Fruit fly (Drosophila melanogaster) Kc167 (cell line): ENCODE measurements around the gene CG42588.

Source experiments
- Myc ChIP-seq: fragments of >200 bp; optimal IDR thresholded peaks from 2 replicates; lab custom pipeline; 2017; ENCODE audit warnings: missing external identifiers
- Sin3A ChIP-seq: fragments of >200 bp; optimal IDR thresholded peaks from 2 replicates; lab custom pipeline; 2018; ENCODE audit warnings: missing external identifiers
- h ChIP-seq: fragments of >200 bp; optimal IDR thresholded peaks from 3 replicates; lab custom pipeline; 2018; ENCODE audit warnings: missing external identifiers
- insv ChIP-seq: fragments of >200 bp; optimal IDR thresholded peaks from 3 replicates; lab custom pipeline; 2018; ENCODE audit warnings: missing external identifiers
- psq ChIP-seq: fragments of >200 bp; optimal IDR thresholded peaks from 2 replicates; lab custom pipeline; 2017; ENCODE audit warnings: missing external identifiers
- ttk ChIP-seq: sonication (Bioruptor generic); optimal IDR thresholded peaks from 2 replicates; lab custom pipeline; 2017; ENCODE audit warnings: missing external identifiers

DNA sequence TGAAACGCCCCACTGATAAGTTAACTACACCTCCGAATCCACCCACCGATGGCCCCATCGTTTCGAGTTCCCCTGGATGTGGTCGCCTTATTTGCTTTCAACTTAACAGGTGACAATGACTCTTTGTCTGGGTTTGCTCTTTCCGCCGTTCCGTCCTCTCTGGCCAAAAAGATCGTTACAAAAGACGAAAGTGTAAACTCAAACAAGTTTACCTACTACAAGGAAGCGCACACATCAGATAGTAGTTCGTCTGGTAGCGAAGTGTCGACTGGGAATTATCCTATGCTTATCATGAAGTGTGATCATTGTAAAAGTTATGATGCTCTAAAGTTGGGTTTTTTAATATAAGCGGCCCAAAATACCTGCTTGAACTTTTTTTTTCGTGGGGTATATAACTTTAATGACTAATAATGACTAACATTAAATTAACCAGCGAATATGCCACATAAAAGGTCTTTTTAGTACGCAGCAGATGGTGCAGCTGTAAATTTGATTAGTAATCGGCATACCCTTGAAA is 15.2 kb upstream of the CG42588 start:
- TF ChIP-seq insv (lab: Kevin White, UChicago) (no peak), Sin3A (no peak), h (lab: Kevin White, UChicago) (no peak), Myc (lab: Kevin White, UChicago) (no peak), psq (lab: Kevin White, UChicago) (no peak), ttk (lab: Kevin White, UChicago) (no peak)
